Worm (Caenorhabditis elegans): ENCODE measurements around the gene chil-3.

- no peak for TF ChIP-seq nhr-11 (tag; optimal IDR thresholded peaks at IDR 0.05)
- no peak for TF ChIP-seq dmd-6 (GFP tag; IDR thresholded peaks at IDR 0.05)
- TF ChIP-seq T26A8.4 (GFP tag; IDR thresholded peaks at IDR 0.05), result no peak
- TF ChIP-seq skn-1 (tag; optimal IDR thresholded peaks at IDR 0.05), result no peak
- TF ChIP-seq unc-62 (GFP tag; optimal IDR thresholded peaks at IDR 0.05 in 1 of 2), result no peak
- TF ChIP-seq unc-62 (tag; optimal IDR thresholded peaks at IDR 0.05), result no peak
- no peak for TF ChIP-seq F49E8.2 (tag; optimal IDR thresholded peaks at IDR 0.05; ENCODE audit: borderline replicate concordance)
- no peak for TF ChIP-seq dve-1 (tag; optimal IDR thresholded peaks at IDR 0.05; ENCODE audit: insufficient read depth)
- TF ChIP-seq aly-2 (tag; optimal IDR thresholded peaks at IDR 0.05), result no peak
These were observed 7.4 kb upstream of the chil-3 start, which contains the start of gene old-1 for ce11 chrII:9868698-9869097.
